Fruit fly (Drosophila melanogaster) whole organism, embryonic: ENCODE results near the gene CG33523.

Experiments used
- Abd-B ChIP-seq: fragments of 200-800 bp; sonication (Bioruptor generic); optimal IDR thresholded peaks from 2 replicates; lab custom pipeline; 2018; ENCODE audit warnings: missing biosample characterization, mild to moderate bottlenecking, missing genetic modification characterization, moderate library complexity
- Atf-2 ChIP-seq: fragments of 200-800 bp; sonication (Bioruptor generic); optimal IDR thresholded peaks from 2 replicates; lab custom pipeline; 2016; ENCODE audit warnings: missing biosample characterization, missing genetic modification characterization
- Atf6 ChIP-seq: fragments of 200-800 bp; sonication (Bioruptor generic); IDR thresholded peaks from 2 replicates; pipeline ENCODE4 v1.3.6; 2022; ENCODE audit warnings: missing biosample characterization, missing genetic modification characterization
- Bdp1 ChIP-seq: fragments of 200-800 bp; sonication (Bioruptor generic); optimal IDR thresholded peaks from 3 replicates; lab custom pipeline; 2016; ENCODE audit warnings: missing biosample characterization, missing genetic modification characterization
- CG10321 ChIP-seq: fragments of 200-800 bp; sonication (Bioruptor generic); IDR thresholded peaks from 2 replicates; pipeline ENCODE4 v1.3.6; 2022; ENCODE audit warnings: missing biosample characterization, missing genetic modification characterization
- CG12391 ChIP-seq: fragments of 200-800 bp; sonication (Bioruptor generic); optimal IDR thresholded peaks from 3 replicates; lab custom pipeline; 2018; ENCODE audit warnings: missing biosample characterization, mild to moderate bottlenecking, missing genetic modification characterization, moderate library complexity
- CG13424 ChIP-seq: fragments of 200-800 bp; sonication (Bioruptor generic); optimal IDR thresholded peaks from 2 replicates; lab custom pipeline; 2019; ENCODE audit warnings: missing biosample characterization, mild to moderate bottlenecking, missing genetic modification characterization, moderate library complexity
- CG14050 ChIP-seq: fragments of 200-800 bp; sonication (Bioruptor generic); IDR thresholded peaks from 3 replicates; pipeline ENCODE4 v1.3.6; 2022; ENCODE audit warnings: missing biosample characterization, missing genetic modification characterization
- CG15073 ChIP-seq: fragments of 200-800 bp; sonication (Bioruptor generic); optimal IDR thresholded peaks from 2 replicates; lab custom pipeline; 2016; ENCODE audit warnings: missing biosample characterization, missing genetic modification characterization
- CG1529 ChIP-seq: fragments of 200-800 bp; sonication (Bioruptor generic); optimal IDR thresholded peaks from 3 replicates; lab custom pipeline; 2018; ENCODE audit warnings: missing biosample characterization, missing genetic modification characterization
- CG1647 ChIP-seq: fragments of 200-800 bp; sonication (Bioruptor generic); optimal IDR thresholded peaks from 3 replicates; lab custom pipeline; 2016; ENCODE audit warnings: missing biosample characterization, missing genetic modification characterization
- CG17912 ChIP-seq: fragments of 200-800 bp; sonication (Bioruptor generic); optimal IDR thresholded peaks from 2 replicates; lab custom pipeline; 2018; ENCODE audit warnings: missing biosample characterization, mild to moderate bottlenecking, missing genetic modification characterization
- CG30431 ChIP-seq: fragments of 200-800 bp; sonication (Bioruptor generic); optimal IDR thresholded peaks from 2 replicates; lab custom pipeline; 2017; ENCODE audit warnings: missing biosample characterization, missing genetic modification characterization
- CG3065 ChIP-seq: fragments of 200-800 bp; sonication (Bioruptor generic); optimal IDR thresholded peaks from 2 replicates; lab custom pipeline; 2016; ENCODE audit warnings: missing biosample characterization, missing genetic modification characterization
- CG31224 ChIP-seq: fragments of 200-800 bp; sonication (Bioruptor generic); IDR thresholded peaks from 2 replicates; pipeline ENCODE4 v1.3.6; 2022; ENCODE audit warnings: missing biosample characterization, missing genetic modification characterization
- CG33557 ChIP-seq: fragments of 200-800 bp; sonication (Bioruptor generic); optimal IDR thresholded peaks from 2 replicates; lab custom pipeline; 2019; ENCODE audit warnings: missing biosample characterization, mild to moderate bottlenecking, missing genetic modification characterization, moderate library complexity
- CG4404 ChIP-seq: fragments of 200-800 bp; sonication (Bioruptor generic); IDR thresholded peaks from 2 replicates; pipeline ENCODE4 v1.3.6; 2022; ENCODE audit warnings: missing biosample characterization, missing genetic modification characterization
- CG4424 ChIP-seq: fragments of 200-800 bp; sonication (Bioruptor generic); optimal IDR thresholded peaks from 3 replicates; lab custom pipeline; 2016; ENCODE audit warnings: missing biosample characterization, missing genetic modification characterization
- CG4707 ChIP-seq: fragments of 200-800 bp; sonication (Bioruptor generic); optimal IDR thresholded peaks from 2 replicates; lab custom pipeline; 2018; ENCODE audit warnings: missing biosample characterization, mild to moderate bottlenecking, missing genetic modification characterization, moderate library complexity
- CG6689 ChIP-seq: fragments of 200-800 bp; sonication (Bioruptor generic); IDR thresholded peaks from 2 replicates; pipeline ENCODE4 v1.3.6; 2022; ENCODE audit warnings: missing biosample characterization, missing genetic modification characterization
- CG7839 ChIP-seq: fragments of 200-800 bp; sonication (Bioruptor generic); optimal IDR thresholded peaks from 3 replicates; lab custom pipeline; 2018; ENCODE audit warnings: missing biosample characterization, mild to moderate bottlenecking, missing genetic modification characterization, moderate library complexity
- CG8089 ChIP-seq: fragments of 200-800 bp; sonication (Bioruptor generic); optimal IDR thresholded peaks from 3 replicates; lab custom pipeline; 2016; ENCODE audit warnings: missing biosample characterization, missing genetic modification characterization
- CG8388 ChIP-seq: fragments of 200-800 bp; sonication (Bioruptor generic); optimal IDR thresholded peaks from 2 replicates; lab custom pipeline; 2019; ENCODE audit warnings: missing biosample characterization, mild to moderate bottlenecking, missing genetic modification characterization, moderate library complexity
- CG8478 ChIP-seq: fragments of >200 bp; optimal IDR thresholded peaks from 2 replicates; lab custom pipeline; 2018
- CG9817 ChIP-seq: fragments of 200-800 bp; sonication (Bioruptor generic); optimal IDR thresholded peaks from 2 replicates; lab custom pipeline; 2018; ENCODE audit warnings: missing biosample characterization, mild to moderate bottlenecking, missing genetic modification characterization, moderate library complexity
- HmgZ ChIP-seq: fragments of 200-800 bp; sonication (Bioruptor generic); optimal IDR thresholded peaks from 2 replicates; lab custom pipeline; 2018; ENCODE audit warnings: missing biosample characterization, mild to moderate bottlenecking, missing genetic modification characterization
- Jarid2 ChIP-seq: fragments of 200-800 bp; sonication (Bioruptor generic); optimal IDR thresholded peaks from 3 replicates; lab custom pipeline; 2017; ENCODE audit warnings: mild to moderate bottlenecking, missing biosample characterization, missing genetic modification reagents, missing genetic modification characterization
- Scr ChIP-seq: fragments of 200-800 bp; sonication (Bioruptor generic); IDR thresholded peaks from 2 replicates; pipeline ENCODE4 v1.3.6; 2022; ENCODE audit warnings: missing biosample characterization, missing genetic modification characterization; ENCODE audit not compliant: partially characterized antibody
- Side ChIP-seq: fragments of 200-800 bp; sonication (Bioruptor generic); optimal IDR thresholded peaks from 2 replicates; lab custom pipeline; 2016; ENCODE audit warnings: missing biosample characterization, missing genetic modification characterization
- Spps ChIP-seq: fragments of 200-800 bp; sonication (Bioruptor generic); optimal IDR thresholded peaks from 2 replicates; lab custom pipeline; 2018; ENCODE audit warnings: missing biosample characterization, mild to moderate bottlenecking, missing genetic modification characterization
- Ssrp ChIP-seq: fragments of 200-800 bp; sonication (Bioruptor generic); optimal IDR thresholded peaks from 2 replicates; lab custom pipeline; 2018; ENCODE audit warnings: missing biosample characterization, mild to moderate bottlenecking, missing genetic modification characterization, moderate library complexity
- Trl ChIP-seq, 3 experiments: fragments of >200 bp in 2 of 3; fragments of 200-800 bp in 1 of 3; sonication (Bioruptor generic) in 1 of 3; optimal IDR thresholded peaks; 2 replicates in 1 of 3; 3 replicates in 2 of 3; lab custom pipeline; 2016 to 2017; ENCODE audit warnings: missing biosample characterization in 1 of 3, missing genetic modification characterization in 1 of 3
- Xrp1 ChIP-seq: fragments of 200-800 bp; sonication (Bioruptor generic); IDR thresholded peaks from 2 replicates; pipeline ENCODE4 v1.3.6; 2022; ENCODE audit warnings: missing biosample characterization, missing genetic modification characterization
- ac ChIP-seq: fragments of 200-800 bp; sonication (Bioruptor generic); optimal IDR thresholded peaks from 3 replicates; lab custom pipeline; 2017; ENCODE audit warnings: missing biosample characterization, mild to moderate bottlenecking, missing genetic modification characterization
- ci ChIP-seq: fragments of 200-800 bp; sonication (Bioruptor generic); IDR thresholded peaks from 3 replicates; pipeline ENCODE4 v1.3.6; 2022; ENCODE audit warnings: missing biosample characterization, missing genetic modification characterization
- dpn ChIP-seq, 2 experiments: fragments of 200-800 bp; sonication (Bioruptor generic); optimal IDR thresholded peaks; 3 replicates each; lab custom pipeline; 2016; ENCODE audit warnings: missing biosample characterization in 2 of 2, missing genetic modification characterization in 2 of 2
- fd3F ChIP-seq: fragments of 200-800 bp; sonication (Bioruptor generic); optimal IDR thresholded peaks from 2 replicates; lab custom pipeline; 2018; ENCODE audit warnings: missing biosample characterization, mild to moderate bottlenecking, missing genetic modification characterization, moderate library complexity
- lmd ChIP-seq: fragments of 200-800 bp; sonication (Bioruptor generic); IDR thresholded peaks from 2 replicates; pipeline ENCODE4 v1.3.6; 2022; ENCODE audit warnings: missing biosample characterization, missing genetic modification characterization
- mam ChIP-seq: fragments of 200-800 bp; sonication (Bioruptor generic); optimal IDR thresholded peaks from 3 replicates; lab custom pipeline; 2016; ENCODE audit warnings: missing biosample characterization, missing genetic modification characterization
- org-1 ChIP-seq: fragments of 200-800 bp; sonication (Bioruptor generic); optimal IDR thresholded peaks from 2 replicates; lab custom pipeline; 2017; ENCODE audit warnings: missing biosample characterization, missing genetic modification characterization
- pho ChIP-seq: fragments of 200-800 bp; sonication (Bioruptor generic); optimal IDR thresholded peaks from 2 replicates; lab custom pipeline; 2016; ENCODE audit warnings: missing biosample characterization, missing genetic modification characterization
- rib ChIP-seq: fragments of 200-800 bp; sonication (Bioruptor generic); IDR thresholded peaks from 2 replicates; pipeline ENCODE4 v1.3.6; 2022; ENCODE audit warnings: missing biosample characterization, missing genetic modification characterization
- salm ChIP-seq: fragments of 200-800 bp; sonication (Bioruptor generic); optimal IDR thresholded peaks from 2 replicates; lab custom pipeline; 2018; ENCODE audit warnings: missing biosample characterization, mild to moderate bottlenecking, missing genetic modification characterization
- sc ChIP-seq, 3 experiments: fragments of >200 bp in 2 of 3; fragments of 200-800 bp in 1 of 3; sonication (Bioruptor generic) in 1 of 3; optimal IDR thresholded peaks; 2 replicates in 2 of 3; 3 replicates in 1 of 3; lab custom pipeline; 2017; ENCODE audit warnings: mild to moderate bottlenecking in 1 of 3, missing biosample characterization in 1 of 3, missing genetic modification characterization in 1 of 3, missing genetic modification reagents in 1 of 3
- sd ChIP-seq: fragments of 200-800 bp; sonication (Bioruptor generic); optimal IDR thresholded peaks from 3 replicates; lab custom pipeline; 2018; ENCODE audit warnings: missing biosample characterization, mild to moderate bottlenecking, missing genetic modification characterization, moderate library complexity
- seq ChIP-seq: fragments of 200-800 bp; sonication (Bioruptor generic); IDR thresholded peaks from 2 replicates; pipeline ENCODE4 v1.3.6; 2022; ENCODE audit warnings: missing biosample characterization, missing genetic modification characterization
- sob ChIP-seq: fragments of 200-800 bp; sonication (Bioruptor generic); IDR thresholded peaks from 2 replicates; pipeline ENCODE4 v1.3.6; 2022; ENCODE audit warnings: missing biosample characterization, missing genetic modification characterization
- twi ChIP-seq: fragments of 200-800 bp; optimal IDR thresholded peaks from 2 replicates; lab custom pipeline; 2019; ENCODE audit warnings: missing biosample characterization, mild to moderate bottlenecking, missing genetic modification characterization, moderate library complexity
- yki ChIP-seq: fragments of >200 bp; optimal IDR thresholded peaks from 3 replicates; lab custom pipeline; 2018

Gene CG33523

dm6 chr3L:5881310-5882208 is 42.1 kb upstream of the CG33523 start (continued):
- TF ChIP-seq Bdp1 (GFP tag; lab: Kevin White, UChicago) (peak; percentile 23), CG1647 (GFP tag; lab: Kevin White, UChicago) (no peak), CG4424 (GFP tag; lab: Kevin White, UChicago) (peak; percentile 11), CG15073 (GFP tag; lab: Kevin White, UChicago) (peak; percentile 11), ac (peak; percentile 54), CG9817 (tag; lab: Kevin White, UChicago) (peak; percentile 14), Atf-2 (peak; percentile 56), Spps (tag; lab: Kevin White, UChicago) (no peak), CG7839 (tag; lab: Kevin White, UChicago) (peak; percentile 84), pho (GFP tag; lab: Kevin White, UChicago) (peak; percentile 58), fd3F (peak; percentile 29), CG4404 (GFP tag; lab: Robert Waterston, UW) (no peak), Trl (optimal IDR thresholded peaks at IDR 0.05; lab: Kevin White, UChicago) (peak; percentile 36 to 85), Trl (GFP tag; optimal IDR thresholded peaks at IDR 0.05; lab: Kevin White, UChicago) (no peak), sob (GFP tag; lab: Robert Waterston, UW) (no peak), rib (no peak), CG4707 (GFP tag; lab: Kevin White, UChicago) (peak; percentile 91), CG10321 (GFP tag; lab: Robert Waterston, UW) (peak; percentile 31; the same call in 1 of the 2 replicates), salm (tag; lab: Kevin White, UChicago) (no peak), CG8089 (GFP tag; lab: Kevin White, UChicago) (peak; percentile 7), lmd (GFP tag; lab: Robert Waterston, UW) (no peak), Xrp1 (GFP tag; lab: Robert Waterston, UW) (peak; percentile 48; the same call in 1 of the 2 replicates), CG6689 (GFP tag; lab: Robert Waterston, UW) (no peak), CG17912 (no peak), yki (lab: Kevin White, UChicago) (peak; percentile 39), Jarid2 (GFP tag; lab: Kevin White, UChicago) (no peak), CG3065 (peak; percentile 12), HmgZ (tag; lab: Kevin White, UChicago) (no peak), CG13424 (tag; lab: Kevin White, UChicago) (peak; percentile 71), ci (GFP tag; lab: Robert Waterston, UW) (peak; percentile 66; the same call in 2 of the 3 replicates), twi (tag; lab: Kevin White, UChicago) (peak; percentile 29), sc (optimal IDR thresholded peaks at IDR 0.05; lab: Kevin White, UChicago) (no peak), sc (GFP tag; optimal IDR thresholded peaks at IDR 0.05; lab: Kevin White, UChicago) (peak; percentile 52), org-1 (GFP tag; lab: Kevin White, UChicago) (peak; percentile 27), dpn (GFP tag; optimal IDR thresholded peaks at IDR 0.05; lab: Kevin White, UChicago) (peak; percentile 52 to 66), CG30431 (peak; percentile 51), Side (no peak), CG8478 (lab: Kevin White, UChicago) (peak; percentile 24), CG31224 (no peak), CG8388 (GFP tag; lab: Kevin White, UChicago) (peak; percentile 47), Atf6 (GFP tag; lab: Robert Waterston, UW) (peak; percentile 56; the same call in 1 of the 2 replicates), Ssrp (tag; lab: Kevin White, UChicago) (peak; percentile 65), Abd-B (peak; percentile 49), sd (tag; lab: Kevin White, UChicago) (no peak), Scr (no peak), seq (GFP tag; lab: Robert Waterston, UW) (peak; percentile 63; the same call in 1 of the 2 replicates), mam (GFP tag; lab: Kevin White, UChicago) (peak; percentile 22), CG33557 (GFP tag; lab: Kevin White, UChicago) (peak; percentile 33), CG14050 (GFP tag; lab: Robert Waterston, UW) (no peak), CG12391 (tag; lab: Kevin White, UChicago) (peak; percentile 73), CG1529 (GFP tag; lab: Kevin White, UChicago) (peak; percentile 49)
